Worm (Caenorhabditis elegans) whole organism, young adult: Measurements from ENCODE around the gene nas-21.

Source experiments
- B0019.2 ChIP-seq: fragments of 200-800 bp; sonication (Bioruptor generic); conservative IDR thresholded peaks from 2 replicates; pipeline ENCODE4 v1.3.6; 2022; ENCODE audit warnings: missing genetic modification reagents, missing genetic modification characterization, missing compliant biosample characterization
- B0035.1 ChIP-seq: sonication (generic microtip); optimal IDR thresholded peaks from 2 replicates; lab custom pipeline; 2016; ENCODE audit warnings: missing genetic modification characterization, mild to moderate bottlenecking, missing compliant biosample characterization, missing genotype, missing genetic modification reagents
- B0336.3 ChIP-seq: fragments of 200-800 bp; sonication (Bioruptor generic); IDR thresholded peaks from 2 replicates; pipeline ENCODE4 v1.3.6; 2022; ENCODE audit warnings: missing genetic modification characterization, missing compliant biosample characterization
- C06A6.2 ChIP-seq: fragments of 200-800 bp; sonication (Bioruptor generic); conservative IDR thresholded peaks from 2 replicates; pipeline ENCODE4 v1.3.6; 2022; ENCODE audit warnings: missing genetic modification characterization, missing compliant biosample characterization
- D2030.7 ChIP-seq: fragments of 200-800 bp; sonication (Bioruptor generic); IDR thresholded peaks from 2 replicates; pipeline ENCODE4 v1.3.6; 2022; ENCODE audit warnings: missing genetic modification reagents, missing genetic modification characterization, missing compliant biosample characterization
- F10E7.11 ChIP-seq: sonication (generic microtip); optimal IDR thresholded peaks from 2 replicates; lab custom pipeline; 2017; ENCODE audit warnings: mild to moderate bottlenecking, missing genetic modification characterization, moderate library complexity, missing compliant biosample characterization
- F39B2.1 ChIP-seq: fragments of 200-800 bp; sonication (Bioruptor generic); IDR thresholded peaks from 2 replicates; pipeline ENCODE4 v1.3.6; 2022; ENCODE audit warnings: missing genetic modification reagents, missing genetic modification characterization, missing compliant biosample characterization
- F49E8.2 ChIP-seq: sonication (generic microtip); optimal IDR thresholded peaks from 3 replicates; lab custom pipeline; 2017; ENCODE audit warnings: missing genetic modification characterization, mild to moderate bottlenecking, missing compliant biosample characterization, antibody characterized with exemption, moderate library complexity; ENCODE audit not compliant: insufficient read depth
- F55B11.4 ChIP-seq: sonication (generic microtip); optimal IDR thresholded peaks from 2 replicates; lab custom pipeline; 2016; ENCODE audit warnings: missing compliant biosample characterization, missing genetic modification characterization, borderline replicate concordance; ENCODE audit not compliant: insufficient read depth
- F57A8.1 ChIP-seq: fragments of 200-800 bp; sonication (Bioruptor generic); optimal IDR thresholded peaks from 2 replicates; lab custom pipeline; 2018; ENCODE audit warnings: mild to moderate bottlenecking, missing genetic modification characterization, moderate library complexity, missing compliant biosample characterization
- F57C9.4 ChIP-seq: sonication (generic microtip); optimal IDR thresholded peaks from 2 replicates; lab custom pipeline; 2017; ENCODE audit warnings: mild to moderate bottlenecking, missing genetic modification characterization, missing compliant biosample characterization
- ZK185.1 ChIP-seq: sonication (generic microtip); optimal IDR thresholded peaks from 2 replicates; lab custom pipeline; 2016; ENCODE audit warnings: mild to moderate bottlenecking, missing genetic modification characterization, missing compliant biosample characterization; ENCODE audit not compliant: poor library complexity, severe bottlenecking
- akir-1 ChIP-seq: fragments of 200-800 bp; sonication (Bioruptor generic); optimal IDR thresholded peaks from 2 replicates; lab custom pipeline; 2018; ENCODE audit warnings: mild to moderate bottlenecking, missing genetic modification characterization, moderate library complexity, missing compliant biosample characterization
- attf-3 ChIP-seq: fragments of 200-800 bp; sonication (Bioruptor generic); conservative IDR thresholded peaks from 2 replicates; pipeline ENCODE4 v1.3.6; 2022; ENCODE audit warnings: missing genetic modification reagents, missing genetic modification characterization, missing compliant biosample characterization
- bed-1 ChIP-seq: fragments of 200-800 bp; sonication (Bioruptor generic); IDR thresholded peaks from 2 replicates; pipeline ENCODE4 v1.3.6; 2022; ENCODE audit warnings: missing genetic modification reagents, missing genetic modification characterization, missing compliant biosample characterization
- ceh-27 ChIP-seq: fragments of 200-800 bp; sonication (Bioruptor generic); optimal IDR thresholded peaks from 2 replicates; lab custom pipeline; 2018; ENCODE audit warnings: mild to moderate bottlenecking, missing genetic modification characterization, moderate library complexity, missing compliant biosample characterization
- die-1 ChIP-seq: sonication (generic microtip); optimal IDR thresholded peaks from 2 replicates; lab custom pipeline; 2016; ENCODE audit warnings: missing genotype, mild to moderate bottlenecking, missing genetic modification characterization, missing compliant biosample characterization
- dox-1 ChIP-seq: fragments of 200-800 bp; sonication (Bioruptor generic); IDR thresholded peaks from 2 replicates; pipeline ENCODE4 v1.3.6; 2022; ENCODE audit warnings: missing genetic modification reagents, missing genetic modification characterization, missing compliant biosample characterization
- dpl-1 ChIP-seq: fragments of 150-350 bp; optimal IDR thresholded peaks from 2 replicates; lab custom pipeline; 2014; ENCODE audit warnings: missing biosample characterization, missing genetic modification reagents, missing genetic modification characterization
- efl-1 ChIP-seq: fragments of 150-350 bp; optimal IDR thresholded peaks from 2 replicates; lab custom pipeline; 2014; ENCODE audit warnings: missing biosample characterization, missing genetic modification reagents, missing genetic modification characterization
- egl-44 ChIP-seq: fragments of 200-800 bp; sonication (Bioruptor generic); IDR thresholded peaks from 2 replicates; pipeline ENCODE4 v1.3.6; 2022; ENCODE audit warnings: missing genetic modification reagents, missing genetic modification characterization, missing compliant biosample characterization
- ekl-4 ChIP-seq: fragments of 200-800 bp; sonication (Bioruptor generic); IDR thresholded peaks from 2 replicates; pipeline ENCODE4 v1.3.6; 2022; ENCODE audit warnings: missing genetic modification reagents, missing genetic modification characterization, missing compliant biosample characterization
- fkh-3 ChIP-seq: sonication (generic microtip); optimal IDR thresholded peaks from 2 replicates; lab custom pipeline; 2016; ENCODE audit warnings: mild to moderate bottlenecking, missing genetic modification characterization, missing compliant biosample characterization
- gei-17 ChIP-seq: fragments of 200-800 bp; sonication (Bioruptor generic); optimal IDR thresholded peaks from 2 replicates; lab custom pipeline; 2018; ENCODE audit warnings: mild to moderate bottlenecking, missing genetic modification characterization, missing compliant biosample characterization
- hmg-1.2 ChIP-seq: fragments of 200-800 bp; sonication (Bioruptor generic); IDR thresholded peaks from 2 replicates; pipeline ENCODE4 v1.3.6; 2022; ENCODE audit warnings: missing genetic modification reagents, missing genetic modification characterization, missing compliant biosample characterization
- lag-1 ChIP-seq: fragments of 200-800 bp; sonication (Bioruptor generic); IDR thresholded peaks from 2 replicates; pipeline ENCODE4 v1.3.6; 2022; ENCODE audit warnings: missing genetic modification reagents, missing genetic modification characterization, missing compliant biosample characterization
- lin-35 ChIP-seq, 3 experiments: fragments of 150-350 bp in 2 of 3; sonication (generic microtip) in 1 of 3; optimal IDR thresholded peaks; 2 replicates each; lab custom pipeline; 2014 to 2018; ENCODE audit warnings: missing biosample characterization in 3 of 3, missing genetic modification characterization in 3 of 3, missing genetic modification reagents in 3 of 3
- lin-40 ChIP-seq: sonication (generic microtip); optimal IDR thresholded peaks from 2 replicates; lab custom pipeline; 2016; ENCODE audit warnings: missing genetic modification characterization, mild to moderate bottlenecking, missing compliant biosample characterization, missing genotype, missing genetic modification reagents
- madf-10 ChIP-seq: sonication (generic microtip); optimal IDR thresholded peaks from 2 replicates; lab custom pipeline; 2016; ENCODE audit warnings: mild to moderate bottlenecking, missing genetic modification characterization, missing compliant biosample characterization
- mel-28 ChIP-seq: sonication (generic microtip); optimal IDR thresholded peaks from 2 replicates; lab custom pipeline; 2016; ENCODE audit warnings: borderline replicate concordance, mild to moderate bottlenecking, missing genetic modification characterization, missing compliant biosample characterization
- nfya-1 ChIP-seq: sonication (generic microtip); optimal IDR thresholded peaks from 2 replicates; lab custom pipeline; 2017; ENCODE audit warnings: antibody characterized with exemption, missing compliant biosample characterization, missing genetic modification characterization, borderline replicate concordance; ENCODE audit not compliant: insufficient read depth
- nfyb-1 ChIP-seq: fragments of 200-800 bp; sonication (Bioruptor generic); IDR thresholded peaks from 2 replicates; pipeline ENCODE4 v1.3.6; 2022; ENCODE audit warnings: missing genetic modification reagents, missing genetic modification characterization, missing compliant biosample characterization
- nhr-27 ChIP-seq: fragments of 200-800 bp; sonication (Bioruptor generic); optimal IDR thresholded peaks from 2 replicates; lab custom pipeline; 2018; ENCODE audit warnings: mild to moderate bottlenecking, missing genetic modification characterization, moderate library complexity, missing compliant biosample characterization
- nhr-80 ChIP-seq: sonication (generic microtip); optimal IDR thresholded peaks from 2 replicates; lab custom pipeline; 2016; ENCODE audit warnings: missing genetic modification characterization, missing compliant biosample characterization
- pha-4 ChIP-seq: fragments of 150-350 bp; sonication (generic microtip); optimal IDR thresholded peaks from 2 replicates; lab custom pipeline; 2014; ENCODE audit warnings: missing biosample characterization, missing genetic modification reagents, missing genetic modification characterization
- repo-1 ChIP-seq: sonication (generic microtip); optimal IDR thresholded peaks from 2 replicates; lab custom pipeline; 2017; ENCODE audit warnings: mild to moderate bottlenecking, missing genetic modification characterization, missing compliant biosample characterization
- snpc-1.3 ChIP-seq: sonication (generic microtip); optimal IDR thresholded peaks from 2 replicates; lab custom pipeline; 2017; ENCODE audit warnings: missing genetic modification characterization, mild to moderate bottlenecking, missing compliant biosample characterization, antibody characterized with exemption, moderate library complexity, missing genotype, missing genetic modification reagents; ENCODE audit not compliant: insufficient read depth
- sptf-2 ChIP-seq: fragments of 200-800 bp; sonication (Bioruptor generic); optimal IDR thresholded peaks from 2 replicates; lab custom pipeline; 2018; ENCODE audit warnings: mild to moderate bottlenecking, missing genetic modification characterization, missing compliant biosample characterization
- ztf-22 ChIP-seq: fragments of 200-800 bp; sonication (Bioruptor generic); optimal IDR thresholded peaks from 2 replicates; lab custom pipeline; 2018; ENCODE audit warnings: mild to moderate bottlenecking, missing genetic modification characterization, moderate library complexity, missing compliant biosample characterization
- ztf-28 ChIP-seq: fragments of 200-800 bp; sonication (Bioruptor generic); IDR thresholded peaks from 2 replicates; pipeline ENCODE4 v1.3.6; 2022; ENCODE audit warnings: missing genetic modification reagents, missing genetic modification characterization, missing compliant biosample characterization
- ztf-3 ChIP-seq: fragments of 200-800 bp; sonication (Bioruptor generic); optimal IDR thresholded peaks from 2 replicates; lab custom pipeline; 2018; ENCODE audit warnings: mild to moderate bottlenecking, missing genetic modification characterization, missing compliant biosample characterization

The nas-21 gene

DNA sequence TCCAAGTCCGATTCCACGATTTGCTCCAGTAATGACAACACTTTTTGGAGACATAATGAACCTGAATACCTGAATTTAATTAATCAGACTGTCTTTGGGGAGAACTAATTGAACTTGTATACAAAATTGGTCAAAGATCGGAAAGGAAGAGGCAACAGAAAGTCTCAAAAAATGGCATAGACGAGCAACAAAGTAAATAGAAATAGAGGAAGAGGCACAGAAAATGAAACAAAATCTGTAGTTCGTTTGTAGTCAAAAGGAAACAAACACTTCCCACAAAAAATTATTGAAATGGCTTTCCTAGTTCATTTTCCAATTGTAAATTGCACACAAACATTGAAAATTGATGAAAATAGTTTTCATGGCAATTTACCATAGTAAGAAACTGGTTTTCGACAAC lies 42.3 kb downstream of the nas-21 start, which contains the start of gene C55A6.6:
C55A6.6 (minus strand) TSS at position 61 of the 400 bp plus-strand sequence.
- TF ChIP-seq ztf-28 (GFP tag; lab: Robert Waterston, UW), result no peak
- TF ChIP-seq sptf-2 (GFP tag; lab: Kevin White, UChicago), result no peak
- TF ChIP-seq repo-1 (tag; lab: Kevin White, UChicago), result no peak
- no peak for TF ChIP-seq mel-28 (tag; lab: Kevin White, UChicago)
- TF ChIP-seq F49E8.2, result no peak
- TF ChIP-seq lin-40 (tag; lab: Kevin White, UChicago), result no peak
- TF ChIP-seq snpc-1.3, result no peak
- TF ChIP-seq madf-10 (tag; lab: Kevin White, UChicago), result no peak
- no peak for TF ChIP-seq gei-17 (GFP tag; lab: Kevin White, UChicago)
- TF ChIP-seq C06A6.2 (GFP tag; lab: Robert Waterston, UW), result no peak
- TF ChIP-seq D2030.7, result no peak
- TF ChIP-seq ztf-3, result no peak
- TF ChIP-seq nfya-1 (tag; lab: Kevin White, UChicago), result no peak
- no peak for TF ChIP-seq B0336.3

DNA sequence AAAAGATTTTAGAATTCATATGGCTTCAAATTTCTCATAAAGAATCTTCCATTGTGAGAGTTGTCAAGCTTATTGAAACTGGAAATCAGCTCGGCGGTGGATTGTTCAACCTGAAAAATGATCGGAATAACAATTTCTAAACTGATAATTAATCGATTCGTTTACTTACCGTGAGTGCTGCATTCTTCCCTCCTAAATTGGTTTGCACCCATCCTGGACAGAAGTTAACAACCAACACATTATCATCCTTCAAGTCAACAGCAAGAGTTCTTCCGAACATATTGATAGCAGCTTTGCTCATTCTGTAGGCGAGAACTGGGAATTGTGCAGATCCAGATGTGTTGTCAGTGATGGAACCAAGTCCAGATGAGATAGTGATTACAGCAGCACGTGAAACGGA lies 42.8 kb downstream of the nas-21 start:
- TF ChIP-seq lag-1 (GFP tag; lab: Robert Waterston, UW), result 0 out of 2 replicates have a peak, but pooled peaks have one; percentile 27
- no peak for TF ChIP-seq ztf-22 (GFP tag; lab: Kevin White, UChicago)
- TF ChIP-seq, all 124 proteins: peak for 1

- no peak for TF ChIP-seq lin-40 (tag; lab: Kevin White, UChicago)
- TF ChIP-seq bed-1 (GFP tag; lab: Robert Waterston, UW), result no peak
- TF ChIP-seq, all 124 proteins: peak for 0
Measured at ce11 chrV:11516141-11516591, 43.8 kb downstream of the nas-21 start, which contains the start of gene sdz-8. Gene sdz-8, minus strand, starts transcription at chrV:11516191.

- TF ChIP-seq ztf-22 (GFP tag; lab: Kevin White, UChicago) (no peak), dpl-1 (no peak), hmg-1.2 (GFP tag; lab: Robert Waterston, UW) (no peak), ekl-4 (no peak), die-1 (tag; lab: Kevin White, UChicago) (no peak), egl-44 (GFP tag; lab: Robert Waterston, UW) (no peak), nhr-27 (no peak), F55B11.4 (tag; lab: Kevin White, UChicago) (no peak), B0035.1 (no peak), F57C9.4 (no peak), C06A6.2 (GFP tag; lab: Robert Waterston, UW) (no peak), snpc-1.3 (no peak), akir-1 (no peak), ZK185.1 (tag; lab: Kevin White, UChicago) (no peak), F10E7.11 (no peak), ceh-27 (GFP tag; lab: Kevin White, UChicago) (no peak), fkh-3 (tag; lab: Kevin White, UChicago) (no peak), nfya-1 (tag; lab: Kevin White, UChicago) (no peak)
Measured at ce11 chrV:11517789-11518188, 45.4 kb downstream of the nas-21 start, which contains the start of gene C55A6.4. Gene C55A6.4, minus strand, starts transcription at chrV:11517889.

ce11 chrV:11520215-11520614 lies 47.9 kb downstream of the nas-21 start, which contains the start of the genes C55A6.11 and C55A6.7:
Gene C55A6.11, plus strand, starts transcription at chrV:11520515.
Gene C55A6.7, minus strand, starts transcription at chrV:11520530.
- TF ChIP-seq pha-4 (tag; lab: Kevin White, UChicago), result no peak
- TF ChIP-seq B0019.2 (GFP tag; lab: Robert Waterston, UW), result no peak
- TF ChIP-seq F39B2.1 (GFP tag; lab: Robert Waterston, UW), result no peak
- no peak for TF ChIP-seq attf-3 (GFP tag; lab: Robert Waterston, UW)
- TF ChIP-seq sptf-2 (GFP tag; lab: Kevin White, UChicago), result no peak
- TF ChIP-seq madf-10 (tag; lab: Kevin White, UChicago), result no peak
- TF ChIP-seq dox-1 (GFP tag; lab: Robert Waterston, UW), result no peak
- TF ChIP-seq lin-35 (GFP tag; optimal IDR thresholded peaks at IDR 0.05; lab: Kevin White, UChicago), result no peak
- TF ChIP-seq efl-1 (GFP tag; lab: Kevin White, UChicago), result no peak
- no peak for TF ChIP-seq F57A8.1
- TF ChIP-seq ztf-28 (GFP tag; lab: Robert Waterston, UW), result no peak
- TF ChIP-seq ztf-3, result no peak
- no peak for TF ChIP-seq nhr-80
- no peak for TF ChIP-seq nfyb-1 (GFP tag; lab: Robert Waterston, UW)
- no peak for TF ChIP-seq F55B11.4 (tag; lab: Kevin White, UChicago)
